Worm (Caenorhabditis elegans): Measurements from ENCODE around the gene him-17.

ce11 chrV:13176117-13176753 lies at the start of gene him-17:
- TF ChIP-seq ceh-82 (tag; optimal IDR thresholded peaks at IDR 0.05) (no peak), egl-43 (GFP tag; IDR thresholded peaks at IDR 0.05) (no peak), lin-13 (GFP tag; optimal IDR thresholded peaks at IDR 0.05) (no peak)

All from whole organism, L4 larva.